Worm (Caenorhabditis elegans): ENCODE data around the gene swm-1.

Gene swm-1

ce11 chrV:9076273-9076672, 21.6 kb upstream of the swm-1 start, which contains the start of gene T27E4.7:
Gene T27E4.7 (minus strand): TSS chrV:9076322.
- TF ChIP-seq mep-1 (tag; optimal IDR thresholded peaks at IDR 0.05): no peak

- TF ChIP-seq mab-5 (tag; optimal IDR thresholded peaks at IDR 0.05) (no peak), flh-1 (GFP tag; optimal IDR thresholded peaks at IDR 0.05) (no peak), snpc-4 (tag; optimal IDR thresholded peaks at IDR 0.05) (no peak), lin-32 (GFP tag; optimal IDR thresholded peaks at IDR 0.05) (no peak), nhr-2 (tag; optimal IDR thresholded peaks at IDR 0.05) (no peak), lin-13 (tag; optimal IDR thresholded peaks at IDR 0.05) (no peak), ces-1 (GFP tag; optimal IDR thresholded peaks at IDR 0.05) (no peak), unc-120 (tag; optimal IDR thresholded peaks at IDR 0.05; ENCODE audit: poor library complexity, severe bottlenecking) (no peak), mls-2 (tag; optimal IDR thresholded peaks at IDR 0.05) (no peak), zip-8 (tag; optimal IDR thresholded peaks at IDR 0.05) (no peak), hlh-1 (tag; optimal IDR thresholded peaks at IDR 0.05) (no peak), elt-3 (tag; optimal IDR thresholded peaks at IDR 0.05) (no peak)
Measured at ce11 chrV:9075827-9076226, 21.2 kb upstream of the swm-1 start.

- TF ChIP-seq unc-39 (tag; optimal IDR thresholded peaks at IDR 0.05): no peak
- no peak for TF ChIP-seq M03D4.4 (tag; optimal IDR thresholded peaks at IDR 0.05)
- TF ChIP-seq flh-1 (GFP tag; optimal IDR thresholded peaks at IDR 0.05): no peak
- TF ChIP-seq drap-1 (GFP tag; optimal IDR thresholded peaks at IDR 0.05): no peak
- TF ChIP-seq lin-32 (GFP tag; optimal IDR thresholded peaks at IDR 0.05): no peak
- no peak for TF ChIP-seq elt-3 (tag; optimal IDR thresholded peaks at IDR 0.05)
- no peak for TF ChIP-seq ham-2 (GFP tag; optimal IDR thresholded peaks at IDR 0.05)
Measured at ce11 chrV:9074360-9074834, 19.7 kb upstream of the swm-1 start.

- TF ChIP-seq tbx-8 (GFP tag; optimal IDR thresholded peaks at IDR 0.05): no peak
- TF ChIP-seq mep-1 (tag; optimal IDR thresholded peaks at IDR 0.05): no peak
- TF ChIP-seq elt-3 (tag; optimal IDR thresholded peaks at IDR 0.05): no peak
- TF ChIP-seq M03D4.4 (tag; optimal IDR thresholded peaks at IDR 0.05): no peak
- no peak for TF ChIP-seq unc-39 (tag; optimal IDR thresholded peaks at IDR 0.05)
- no peak for TF ChIP-seq flh-1 (GFP tag; optimal IDR thresholded peaks at IDR 0.05)
- TF ChIP-seq lin-13 (tag; optimal IDR thresholded peaks at IDR 0.05): no peak
- no peak for TF ChIP-seq ceh-39 (tag; optimal IDR thresholded peaks at IDR 0.05)
- TF ChIP-seq ceh-43 (GFP tag; optimal IDR thresholded peaks at IDR 0.05): no peak
- no peak for TF ChIP-seq lsy-2 (tag; optimal IDR thresholded peaks at IDR 0.05)
- TF ChIP-seq nhr-2 (tag; optimal IDR thresholded peaks at IDR 0.05): no peak
- TF ChIP-seq mab-5 (tag; optimal IDR thresholded peaks at IDR 0.05): no peak
- TF ChIP-seq sem-2 (GFP tag; optimal IDR thresholded peaks at IDR 0.05): no peak
- no peak for TF ChIP-seq elt-1 (tag; optimal IDR thresholded peaks at IDR 0.05; ENCODE audit: borderline replicate concordance, insufficient read depth)
- no peak for TF ChIP-seq ces-1 (GFP tag; optimal IDR thresholded peaks at IDR 0.05)
- TF ChIP-seq nhr-12 (tag; optimal IDR thresholded peaks at IDR 0.05): no peak
- no peak for TF ChIP-seq nhr-28 (tag; optimal IDR thresholded peaks at IDR 0.05)
- TF ChIP-seq unc-120 (tag; optimal IDR thresholded peaks at IDR 0.05; ENCODE audit: poor library complexity, severe bottlenecking): no peak
Measured at ce11 chrV:9073322-9074038, 18.8 kb upstream of the swm-1 start, which contains the start of gene oac-50. Gene oac-50 (minus strand): TSS chrV:9073540.

- no peak for TF ChIP-seq sptf-1 (tag; optimal IDR thresholded peaks at IDR 0.05)
- no peak for TF ChIP-seq snpc-4 (tag; optimal IDR thresholded peaks at IDR 0.05)
- TF ChIP-seq ztf-11 (tag; optimal IDR thresholded peaks at IDR 0.05): no peak
- no peak for TF ChIP-seq flh-1 (GFP tag; optimal IDR thresholded peaks at IDR 0.05)
- TF ChIP-seq ceh-83 (GFP tag; optimal IDR thresholded peaks at IDR 0.05): no peak
- TF ChIP-seq elt-1 (tag; optimal IDR thresholded peaks at IDR 0.05; ENCODE audit: borderline replicate concordance, insufficient read depth): no peak
- no peak for TF ChIP-seq drap-1 (GFP tag; optimal IDR thresholded peaks at IDR 0.05)
- no peak for TF ChIP-seq nhr-76 (tag; optimal IDR thresholded peaks at IDR 0.05)
Measured at ce11 chrV:9069680-9070079, 15.0 kb upstream of the swm-1 start, which contains the start of gene T27E4.5. Gene T27E4.5 (minus strand): TSS chrV:9069780.

- TF ChIP-seq cnd-1 (tag; optimal IDR thresholded peaks at IDR 0.05) (no peak), M03D4.4 (tag; optimal IDR thresholded peaks at IDR 0.05) (no peak), ceh-43 (GFP tag; optimal IDR thresholded peaks at IDR 0.05) (no peak), ceh-83 (GFP tag; optimal IDR thresholded peaks at IDR 0.05) (no peak), ces-1 (GFP tag; optimal IDR thresholded peaks at IDR 0.05) (no peak), pha-4 (tag; optimal IDR thresholded peaks at IDR 0.05) (no peak), unc-62 (GFP tag; optimal IDR thresholded peaks at IDR 0.05) (no peak), unc-39 (tag; optimal IDR thresholded peaks at IDR 0.05) (no peak), elt-3 (tag; optimal IDR thresholded peaks at IDR 0.05) (no peak)
Measured at ce11 chrV:9067678-9068077, 13.0 kb upstream of the swm-1 start, which contains the start of gene fip-2. Gene fip-2 (plus strand): TSS chrV:9067978.

Data from whole organism, mixed stage, embryonic.